Fruit fly (Drosophila melanogaster): ENCODE data around the gene mid.

Gene mid

dm6 chr2L:5421570-5422004 lies 39.9 kb upstream of the mid start (continued):
- TF ChIP-seq chm (GFP tag; IDR thresholded peaks at IDR 0.05) = no peak
- TF ChIP-seq CG15011 (GFP tag; optimal IDR thresholded peaks at IDR 0.05) = no peak
- TF ChIP-seq z (GFP tag; IDR thresholded peaks at IDR 0.05) = peak; percentile 97
- no peak for TF ChIP-seq CG5245 (GFP tag; optimal IDR thresholded peaks at IDR 0.05)
- no peak for TF ChIP-seq her (GFP tag; optimal IDR thresholded peaks at IDR 0.05)
- no peak for TF ChIP-seq CG3407 (GFP tag; optimal IDR thresholded peaks at IDR 0.05)
- TF ChIP-seq CG8089 (GFP tag; optimal IDR thresholded peaks at IDR 0.05) = no peak
- no peak for TF ChIP-seq sima (GFP tag; optimal IDR thresholded peaks at IDR 0.05)
- TF ChIP-seq Drgx (GFP tag; IDR thresholded peaks at IDR 0.05) = no peak
- TF ChIP-seq ap (GFP tag; IDR thresholded peaks at IDR 0.05) = no peak
- TF ChIP-seq CG4282 (GFP tag; optimal IDR thresholded peaks at IDR 0.05) = no peak

dm6 chr2L:5425341-5425740 lies 36.1 kb upstream of the mid start:
- peak; percentile 75 for TF ChIP-seq dmrt99B (tag; optimal IDR thresholded peaks at IDR 0.05)
- TF ChIP-seq Six4 (GFP tag; optimal IDR thresholded peaks at IDR 0.05) = no peak
- TF ChIP-seq Med (GFP tag) = peak; percentile 94
- peak; percentile 4 for TF ChIP-seq CG15514 (GFP tag; optimal IDR thresholded peaks at IDR 0.05)
- no peak for TF ChIP-seq otp (GFP tag; IDR thresholded peaks at IDR 0.05)
- TF ChIP-seq Sox100B (GFP tag; optimal IDR thresholded peaks at IDR 0.05) = peak; percentile 38
- TF ChIP-seq CG1603 (tag; optimal IDR thresholded peaks at IDR 0.05) = peak; percentile 84
- TF ChIP-seq bcd (GFP tag; optimal IDR thresholded peaks at IDR 0.05) = peak; percentile 54
- TF ChIP-seq eve (GFP tag; optimal IDR thresholded peaks at IDR 0.05) = peak in 1 of 2 experiments; percentile 60
- TF ChIP-seq ro (GFP tag; IDR thresholded peaks at IDR 0.05) = no peak
- peak; percentile 61 to 72 for TF ChIP-seq chif (GFP tag; optimal IDR thresholded peaks at IDR 0.05)
- no peak for TF ChIP-seq grn (GFP tag; optimal IDR thresholded peaks at IDR 0.05)
- peak; percentile 42 for TF ChIP-seq Dad (GFP tag; optimal IDR thresholded peaks at IDR 0.05)
- TF ChIP-seq CG1024 (GFP tag; IDR thresholded peaks at IDR 0.05) = no peak
- peak; percentile 52 for TF ChIP-seq Hsf (GFP tag; optimal IDR thresholded peaks at IDR 0.05)
- TF ChIP-seq bab2 (GFP tag; optimal IDR thresholded peaks at IDR 0.05) = peak; percentile 59
- peak; percentile 32; the same call in 1 of the 2 replicates for TF ChIP-seq CG9932 (GFP tag; IDR thresholded peaks at IDR 0.05)
- TF ChIP-seq bigmax (GFP tag; optimal IDR thresholded peaks at IDR 0.05) = no peak
- TF ChIP-seq ara (GFP tag; IDR thresholded peaks at IDR 0.05) = peak; percentile 73; the same call in 1 of the 2 replicates
- TF ChIP-seq Drgx (GFP tag; IDR thresholded peaks at IDR 0.05) = no peak
- peak; percentile 48 for TF ChIP-seq Fer3 (tag; optimal IDR thresholded peaks at IDR 0.05)
- TF ChIP-seq gsb-n (tag; optimal IDR thresholded peaks at IDR 0.05) = peak; percentile 37
- TF ChIP-seq CG8290 (GFP tag; optimal IDR thresholded peaks at IDR 0.05) = peak; percentile 11
- peak in 1 of 2 experiments; percentile 65 for TF ChIP-seq CG8290 (tag; optimal IDR thresholded peaks at IDR 0.05)
- peak; percentile 50 to 69 for TF ChIP-seq dpn (GFP tag; optimal IDR thresholded peaks at IDR 0.05)
- TF ChIP-seq CG34422 (GFP tag; IDR thresholded peaks at IDR 0.05) = peak; percentile 67; the same call in 1 of the 3 replicates
- TF ChIP-seq CG16863 (GFP tag; optimal IDR thresholded peaks at IDR 0.05) = peak; percentile 48
- TF ChIP-seq Pdp1 (GFP tag; optimal IDR thresholded peaks at IDR 0.05) = peak; percentile 45 to 73
- TF ChIP-seq CG2202 (tag; optimal IDR thresholded peaks at IDR 0.05) = peak; percentile 37
- TF ChIP-seq gt (GFP tag; IDR thresholded peaks at IDR 0.05) = no peak
- peak; percentile 70 for TF ChIP-seq CG12769 (tag; optimal IDR thresholded peaks at IDR 0.05)
- no peak for TF ChIP-seq sob (GFP tag; IDR thresholded peaks at IDR 0.05)
- peak; percentile 52 for TF ChIP-seq NK7.1 (GFP tag; optimal IDR thresholded peaks at IDR 0.05)
- TF ChIP-seq CG7786 (GFP tag; optimal IDR thresholded peaks at IDR 0.05) = peak; percentile 36
- TF ChIP-seq HLH54F (GFP tag; optimal IDR thresholded peaks at IDR 0.05) = peak; percentile 8
- 0 out of 2 replicates have a peak, but pooled peaks have one; percentile 13 for TF ChIP-seq Gsc (GFP tag; IDR thresholded peaks at IDR 0.05)
- no peak for TF ChIP-seq CG34224 (GFP tag; IDR thresholded peaks at IDR 0.05; ENCODE audit: partially characterized antibody)
- no peak for TF ChIP-seq hkb (optimal IDR thresholded peaks at IDR 0.05)
- TF ChIP-seq hkb (GFP tag; IDR thresholded peaks at IDR 0.05) = peak; percentile 67
- TF ChIP-seq Deaf1 (tag; optimal IDR thresholded peaks at IDR 0.05) = peak; percentile 16
- TF ChIP-seq Hr78 (GFP tag; optimal IDR thresholded peaks at IDR 0.05) = peak in 1 of 2 experiments; percentile 18

Data from whole organism, embryonic.